Fruit fly (Drosophila melanogaster): ENCODE measurements around the gene CG10237.
A peak's percentile ranks its signal among the peaks of the same experiment; 100 is the strongest.

The CG10237 gene

DNA sequence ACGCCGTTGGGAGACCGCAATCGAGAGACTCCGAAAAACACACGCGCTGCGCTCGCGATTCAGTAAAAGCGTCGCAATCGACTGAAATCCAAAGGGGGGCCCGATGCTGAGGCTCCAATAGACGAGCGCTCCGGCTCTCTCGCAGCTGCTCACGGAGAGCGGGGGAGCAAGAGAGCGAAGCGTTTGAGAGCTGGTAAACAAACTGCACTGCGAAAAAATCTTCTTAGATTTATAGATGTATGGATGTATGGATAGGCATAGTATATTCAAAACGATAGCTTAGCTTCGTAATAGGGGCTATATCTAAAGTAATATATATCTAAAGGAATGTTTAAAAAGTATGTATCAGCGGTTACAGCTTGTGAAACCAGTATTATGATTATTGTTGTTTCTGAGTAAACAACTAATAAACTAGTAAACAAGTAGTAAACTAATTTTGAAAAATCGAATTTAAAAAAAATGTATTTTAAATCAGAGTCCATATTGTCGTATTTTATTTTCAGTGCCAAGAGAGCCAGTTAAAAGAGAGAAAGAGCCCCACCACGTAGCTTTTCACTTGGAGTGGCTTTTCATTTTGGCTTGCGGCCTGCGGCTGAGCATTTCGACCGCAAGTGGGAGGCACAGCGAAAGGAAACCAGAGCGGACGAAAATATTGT is 18.9 kb downstream of the CG10237 start, which contains the start of the genes Alp12 and CG13085 (continued):
- peak; percentile 82 for TF ChIP-seq pros (GFP tag; optimal IDR thresholded peaks at IDR 0.05)
- peak; percentile 98 for TF ChIP-seq az2 (GFP tag; optimal IDR thresholded peaks at IDR 0.05)
- peak; percentile 99 for TF ChIP-seq Hmr (GFP tag; optimal IDR thresholded peaks at IDR 0.05)
- TF ChIP-seq z (GFP tag; IDR thresholded peaks at IDR 0.05), result peak; percentile 69; the same call in 2 of the 3 replicates
- peak; percentile 61 for TF ChIP-seq HmgD (GFP tag; optimal IDR thresholded peaks at IDR 0.05)
- TF ChIP-seq kni (GFP tag; optimal IDR thresholded peaks at IDR 0.05), result peak; percentile 97
- peak; percentile 94 for TF ChIP-seq abd-A (tag; optimal IDR thresholded peaks at IDR 0.05)
- peak; percentile 97 for TF ChIP-seq Max (GFP tag; optimal IDR thresholded peaks at IDR 0.05)
- peak; percentile 74 for TF ChIP-seq CTCF (GFP tag; optimal IDR thresholded peaks at IDR 0.05)
- peak; percentile 96 for TF ChIP-seq ewg (GFP tag; optimal IDR thresholded peaks at IDR 0.05)
- TF ChIP-seq BEAF-32 (GFP tag; optimal IDR thresholded peaks at IDR 0.05), result peak; percentile 30
- TF ChIP-seq Doc3 (GFP tag; IDR thresholded peaks at IDR 0.05; ENCODE audit: partially characterized antibody), result no peak
- TF ChIP-seq CG2202 (tag; optimal IDR thresholded peaks at IDR 0.05), result peak; percentile 93
- peak; percentile 88 for TF ChIP-seq Mes4 (GFP tag; optimal IDR thresholded peaks at IDR 0.05)
- peak; percentile 93 for TF ChIP-seq Oaz (GFP tag; IDR thresholded peaks at IDR 0.05)
- TF ChIP-seq dysf (GFP tag; IDR thresholded peaks at IDR 0.05), result peak; percentile 98
- peak; percentile 87 for TF ChIP-seq her (GFP tag; optimal IDR thresholded peaks at IDR 0.05)
- TF ChIP-seq CG7357 (GFP tag; IDR thresholded peaks at IDR 0.05), result peak; percentile 92
- peak; percentile 88 for TF ChIP-seq CG33213 (GFP tag; optimal IDR thresholded peaks at IDR 0.05)
- peak; percentile 91 for TF ChIP-seq toy (GFP tag; IDR thresholded peaks at IDR 0.05)
- TF ChIP-seq CG6791 (GFP tag; IDR thresholded peaks at IDR 0.05; ENCODE audit: partially characterized antibody), result peak; percentile 54; the same call in 2 of the 3 replicates
- peak; percentile 92 for TF ChIP-seq shn (GFP tag; optimal IDR thresholded peaks at IDR 0.05)
- TF ChIP-seq CG4360 (GFP tag; IDR thresholded peaks at IDR 0.05), result peak; percentile 60
- TF ChIP-seq sr (GFP tag; IDR thresholded peaks at IDR 0.05), result peak; percentile 72; the same call in 1 of the 3 replicates
- peak; percentile 95 for TF ChIP-seq CG18764 (GFP tag; optimal IDR thresholded peaks at IDR 0.05)
- peak; percentile 99 for TF ChIP-seq CG13296 (GFP tag; optimal IDR thresholded peaks at IDR 0.05)
- peak; percentile 95 for TF ChIP-seq CG4820 (GFP tag; optimal IDR thresholded peaks at IDR 0.05)
- TF ChIP-seq CG1603 (tag; optimal IDR thresholded peaks at IDR 0.05), result peak; percentile 83
- peak; percentile 99 for TF ChIP-seq CG18599 (GFP tag; optimal IDR thresholded peaks at IDR 0.05)
- TF ChIP-seq nau (GFP tag; optimal IDR thresholded peaks at IDR 0.05), result peak; percentile 99
- peak; percentile 99 for TF ChIP-seq CG6765 (GFP tag; optimal IDR thresholded peaks at IDR 0.05)
- peak; percentile 41; the same call in 1 of the 2 replicates for TF ChIP-seq dati (GFP tag; IDR thresholded peaks at IDR 0.05)
- TF ChIP-seq CG4707 (GFP tag; optimal IDR thresholded peaks at IDR 0.05), result peak; percentile 92
- TF ChIP-seq HmgZ (tag; optimal IDR thresholded peaks at IDR 0.05), result peak; percentile 98
- peak; percentile 97 for TF ChIP-seq Ptx1 (GFP tag; IDR thresholded peaks at IDR 0.05)
- peak; percentile 84 for TF ChIP-seq CG31365 (tag; optimal IDR thresholded peaks at IDR 0.05)
- peak; percentile 96 for TF ChIP-seq CG11723 (GFP tag; optimal IDR thresholded peaks at IDR 0.05)
- peak; percentile 63 for TF ChIP-seq ab (GFP tag; optimal IDR thresholded peaks at IDR 0.05)
- peak; percentile 94 for TF ChIP-seq Atf-2 (GFP tag; optimal IDR thresholded peaks at IDR 0.05)
- TF ChIP-seq peb (GFP tag; IDR thresholded peaks at IDR 0.05), result peak; percentile 87
- peak; percentile 96 for TF ChIP-seq gsb-n (tag; optimal IDR thresholded peaks at IDR 0.05)
- peak; percentile 31 for TF ChIP-seq stwl (tag; optimal IDR thresholded peaks at IDR 0.05)
- TF ChIP-seq Dll (GFP tag; IDR thresholded peaks at IDR 0.05; ENCODE audit: partially characterized antibody), result no peak; the same call in 3 of the 4 replicates
- peak; percentile 93 for TF ChIP-seq Spps (tag; optimal IDR thresholded peaks at IDR 0.05)
- peak; percentile 15 for TF ChIP-seq pzg (GFP tag; optimal IDR thresholded peaks at IDR 0.05)
- TF ChIP-seq Lim3 (GFP tag; IDR thresholded peaks at IDR 0.05), result peak; percentile 91
- TF ChIP-seq H2.0 (GFP tag; IDR thresholded peaks at IDR 0.05), result peak; percentile 95
- peak in 1 of 2 experiments; percentile 73 for TF ChIP-seq crp (GFP tag; optimal IDR thresholded peaks at IDR 0.05)
- peak; percentile 85 for TF ChIP-seq CG4617 (GFP tag; optimal IDR thresholded peaks at IDR 0.05; ENCODE audit: borderline replicate concordance)
